Worm (Caenorhabditis elegans): ENCODE measurements around the gene vps-33.1.

vps-33.1 gene

ce11 chrIII:8657676-8658366 is 42.9 kb upstream of the vps-33.1 start:
- TF ChIP-seq daf-12 (tag; optimal IDR thresholded peaks at IDR 0.05) (no peak), nhr-102 (tag; optimal IDR thresholded peaks at IDR 0.05) (no peak), attf-4 (tag; optimal IDR thresholded peaks at IDR 0.05) (no peak), D1046.2 (GFP tag; IDR thresholded peaks at IDR 0.05) (no peak), nhr-76 (tag; optimal IDR thresholded peaks at IDR 0.05) (no peak), spr-1 (tag; optimal IDR thresholded peaks at IDR 0.05) (no peak), aha-1 (tag) (peak; percentile 97), ceh-44 (GFP tag; IDR thresholded peaks at IDR 0.05) (no peak), T20F7.1 (GFP tag; optimal IDR thresholded peaks at IDR 0.05) (no peak)

- TF ChIP-seq nhr-77 (tag; optimal IDR thresholded peaks at IDR 0.05) = peak; percentile 91
- peak; percentile 64; the same call in 1 of the 2 replicates for TF ChIP-seq saeg-2 (GFP tag; IDR thresholded peaks at IDR 0.05)
- 0 out of 2 replicates have a peak, but pooled peaks have one; percentile 70 for TF ChIP-seq zfp-3 (GFP tag; conservative IDR thresholded peaks at IDR 0.05)
- TF ChIP-seq dmd-9 (GFP tag; IDR thresholded peaks at IDR 0.05) = no peak
- peak; percentile 60; the same call in 1 of the 2 replicates for TF ChIP-seq nhr-42 (GFP tag; IDR thresholded peaks at IDR 0.05)
- TF ChIP-seq cey-2 (tag; optimal IDR thresholded peaks at IDR 0.05; ENCODE audit: borderline replicate concordance, insufficient read depth) = peak; percentile 90
- TF ChIP-seq lin-29 (GFP tag; IDR thresholded peaks at IDR 0.05) = no peak
- TF ChIP-seq ceh-82 (tag; optimal IDR thresholded peaks at IDR 0.05) = no peak
- peak; percentile 68 for TF ChIP-seq egl-27 (tag; optimal IDR thresholded peaks at IDR 0.05)
- TF ChIP-seq Y48G9A.11 (GFP tag; IDR thresholded peaks at IDR 0.05) = no peak
- TF ChIP-seq mxl-2 (GFP tag; conservative IDR thresholded peaks at IDR 0.05) = peak; percentile 93
- peak; percentile 96 for TF ChIP-seq dve-1 (tag; optimal IDR thresholded peaks at IDR 0.05; ENCODE audit: insufficient read depth)
- peak; percentile 77; the same call in 1 of the 2 replicates for TF ChIP-seq T26A8.4 (GFP tag; IDR thresholded peaks at IDR 0.05)
- peak; percentile 97 to 99 for TF ChIP-seq daf-16 (GFP tag; optimal IDR thresholded peaks at IDR 0.05)
- peak; percentile 99 for TF ChIP-seq daf-16 (tag; optimal IDR thresholded peaks at IDR 0.05)
- peak; percentile 82 for TF ChIP-seq T20F7.1 (GFP tag; optimal IDR thresholded peaks at IDR 0.05)
- no peak for TF ChIP-seq daf-19 (GFP tag; conservative IDR thresholded peaks at IDR 0.05)
- TF ChIP-seq F49E8.2 (tag; optimal IDR thresholded peaks at IDR 0.05; ENCODE audit: borderline replicate concordance) = no peak
- TF ChIP-seq ceh-62 (tag; optimal IDR thresholded peaks at IDR 0.05) = no peak
- peak; percentile 79 for TF ChIP-seq ama-1 (optimal IDR thresholded peaks at IDR 0.05)
- TF ChIP-seq ceh-20 (GFP tag; IDR thresholded peaks at IDR 0.05) = peak; percentile 92; the same call in 1 of the 2 replicates
- TF ChIP-seq unc-62 (GFP tag; optimal IDR thresholded peaks at IDR 0.05 in 1 of 2) = peak; percentile 45 to 99
- TF ChIP-seq unc-62 (tag; optimal IDR thresholded peaks at IDR 0.05) = peak; percentile 31
- no peak for TF ChIP-seq ZK337.2 (GFP tag; IDR thresholded peaks at IDR 0.05)
- TF ChIP-seq nhr-28 (tag; optimal IDR thresholded peaks at IDR 0.05) = peak; percentile 89
- peak; percentile 32 for TF ChIP-seq ceh-28 (tag; optimal IDR thresholded peaks at IDR 0.05)
- TF ChIP-seq egl-43 (GFP tag; IDR thresholded peaks at IDR 0.05) = no peak
- TF ChIP-seq hif-1 (tag; optimal IDR thresholded peaks at IDR 0.05) = peak; percentile 88 to 90
- peak; percentile 99 for TF ChIP-seq hlh-11 (tag; optimal IDR thresholded peaks at IDR 0.05)
- peak; percentile 58 for TF ChIP-seq dpl-1 (GFP tag; optimal IDR thresholded peaks at IDR 0.05)
- peak; percentile 72 for TF ChIP-seq ztf-7 (tag; optimal IDR thresholded peaks at IDR 0.05)
- no peak for TF ChIP-seq snpc-4 (tag; optimal IDR thresholded peaks at IDR 0.05)
- TF ChIP-seq nhr-25 (tag; optimal IDR thresholded peaks at IDR 0.05; ENCODE audit: borderline replicate concordance, insufficient read depth) = peak; percentile 72
- TF ChIP-seq lin-38 (GFP tag; IDR thresholded peaks at IDR 0.05) = peak; percentile 49
- 0 out of 2 replicates have a peak, but pooled peaks have one; percentile 36 for TF ChIP-seq arid-1 (GFP tag; conservative IDR thresholded peaks at IDR 0.05)
- TF ChIP-seq hlh-30 (tag; optimal IDR thresholded peaks at IDR 0.05; ENCODE audit: insufficient read depth) = peak; percentile 96
- no peak for TF ChIP-seq nhr-111 (GFP tag; optimal IDR thresholded peaks at IDR 0.05)
- TF ChIP-seq zip-2 (tag; optimal IDR thresholded peaks at IDR 0.05) = peak; percentile 71
- peak; percentile 15 for TF ChIP-seq pqm-1 (tag; optimal IDR thresholded peaks at IDR 0.05)
- TF ChIP-seq tra-1 (GFP tag; IDR thresholded peaks at IDR 0.05) = peak; percentile 96
- peak; percentile 78 for TF ChIP-seq hmg-1.1 (GFP tag; IDR thresholded peaks at IDR 0.05)
Measured at ce11 chrIII:8658367-8658761, 42.4 kb upstream of the vps-33.1 start.
